Fruit fly (Drosophila melanogaster) whole organism, embryonic: Measurements from ENCODE around the gene CG15368.

ENCODE experiments used
- Aef1 ChIP-seq: fragments of 200-800 bp; sonication (Bioruptor generic); IDR thresholded peaks from 3 replicates; pipeline ENCODE4 v1.3.6; 2022; ENCODE audit warnings: missing biosample characterization, missing genetic modification characterization
- Asciz ChIP-seq: fragments of 200-800 bp; sonication (Bioruptor generic); optimal IDR thresholded peaks from 2 replicates; lab custom pipeline; 2017; ENCODE audit warnings: missing biosample characterization, mild to moderate bottlenecking, missing genetic modification characterization, missing genetic modification reagents
- Bdp1 ChIP-seq: fragments of 200-800 bp; sonication (Bioruptor generic); optimal IDR thresholded peaks from 3 replicates; lab custom pipeline; 2016; ENCODE audit warnings: missing biosample characterization, missing genetic modification characterization
- Bgb ChIP-seq: fragments of 200-800 bp; sonication (Bioruptor generic); IDR thresholded peaks from 2 replicates; pipeline ENCODE4 v1.3.6; 2022; ENCODE audit warnings: missing biosample characterization, missing genetic modification characterization; ENCODE audit not compliant: partially characterized antibody
- Blimp-1 ChIP-seq: fragments of 200-800 bp; sonication (Bioruptor generic); optimal IDR thresholded peaks from 3 replicates; lab custom pipeline; 2018; ENCODE audit warnings: missing biosample characterization, missing genetic modification characterization, mild to moderate bottlenecking, moderate library complexity, missing genetic modification reagents
- CG10147 ChIP-seq: fragments of 200-800 bp; sonication (Bioruptor generic); optimal IDR thresholded peaks from 2 replicates; lab custom pipeline; 2019; ENCODE audit warnings: missing biosample characterization, mild to moderate bottlenecking, missing genetic modification characterization, moderate library complexity
- CG1024 ChIP-seq: fragments of 200-800 bp; sonication (Bioruptor generic); IDR thresholded peaks from 2 replicates; pipeline ENCODE4 v1.3.6; 2022; ENCODE audit warnings: missing biosample characterization, missing genetic modification characterization
- CG12299 ChIP-seq: fragments of 200-800 bp; sonication (Bioruptor generic); optimal IDR thresholded peaks from 2 replicates; lab custom pipeline; 2018; ENCODE audit warnings: missing biosample characterization, mild to moderate bottlenecking, missing genetic modification characterization
- CG13894 ChIP-seq: fragments of 200-800 bp; sonication (Bioruptor generic); optimal IDR thresholded peaks from 3 replicates; lab custom pipeline; 2018; ENCODE audit warnings: missing biosample characterization, mild to moderate bottlenecking, missing genetic modification characterization, moderate library complexity
- CG14014 ChIP-seq: fragments of 200-800 bp; sonication (Bioruptor generic); IDR thresholded peaks from 2 replicates; pipeline ENCODE4 v1.3.6; 2022; ENCODE audit warnings: missing biosample characterization, missing genetic modification characterization
- CG14050 ChIP-seq: fragments of 200-800 bp; sonication (Bioruptor generic); IDR thresholded peaks from 3 replicates; pipeline ENCODE4 v1.3.6; 2022; ENCODE audit warnings: missing biosample characterization, missing genetic modification characterization
- CG1603 ChIP-seq: fragments of 200-800 bp; sonication (Bioruptor generic); optimal IDR thresholded peaks from 2 replicates; lab custom pipeline; 2019; ENCODE audit warnings: missing biosample characterization, mild to moderate bottlenecking, missing genetic modification characterization, moderate library complexity
- CG1647 ChIP-seq: fragments of 200-800 bp; sonication (Bioruptor generic); optimal IDR thresholded peaks from 3 replicates; lab custom pipeline; 2016; ENCODE audit warnings: missing biosample characterization, missing genetic modification characterization
- CG16779 ChIP-seq: fragments of 200-800 bp; sonication (Bioruptor generic); IDR thresholded peaks from 2 replicates; pipeline ENCODE4 v1.3.6; 2022; ENCODE audit warnings: missing biosample characterization, missing genetic modification characterization
- CG18262 ChIP-seq: fragments of 200-800 bp; optimal IDR thresholded peaks from 3 replicates; lab custom pipeline; 2019; ENCODE audit warnings: missing biosample characterization, mild to moderate bottlenecking, missing genetic modification characterization, moderate library complexity
- CG18764 ChIP-seq: fragments of 200-800 bp; sonication (Bioruptor generic); optimal IDR thresholded peaks from 3 replicates; lab custom pipeline; 2016; ENCODE audit warnings: missing biosample characterization, missing genetic modification characterization
- CG2116 ChIP-seq: fragments of 200-800 bp; sonication (Bioruptor generic); optimal IDR thresholded peaks from 3 replicates; lab custom pipeline; 2018; ENCODE audit warnings: missing biosample characterization, mild to moderate bottlenecking, missing genetic modification characterization
- CG32772 ChIP-seq: fragments of 200-800 bp; sonication (Bioruptor generic); IDR thresholded peaks from 2 replicates; pipeline ENCODE4 v1.3.6; 2022; ENCODE audit warnings: missing biosample characterization, missing genetic modification characterization
- CG6654 ChIP-seq: fragments of 200-800 bp; sonication (Bioruptor generic); optimal IDR thresholded peaks from 2 replicates; lab custom pipeline; 2017; ENCODE audit warnings: missing biosample characterization, mild to moderate bottlenecking, missing genetic modification characterization
- CG6765 ChIP-seq: fragments of 200-800 bp; sonication (Bioruptor generic); optimal IDR thresholded peaks from 3 replicates; lab custom pipeline; 2017; ENCODE audit warnings: missing biosample characterization, mild to moderate bottlenecking, missing genetic modification characterization
- CG6791 ChIP-seq: fragments of 200-800 bp; sonication (Bioruptor generic); IDR thresholded peaks from 3 replicates; pipeline ENCODE4 v1.3.6; 2022; ENCODE audit warnings: missing biosample characterization, missing genetic modification characterization; ENCODE audit not compliant: partially characterized antibody
- CG7839 ChIP-seq: fragments of 200-800 bp; sonication (Bioruptor generic); optimal IDR thresholded peaks from 3 replicates; lab custom pipeline; 2018; ENCODE audit warnings: missing biosample characterization, mild to moderate bottlenecking, missing genetic modification characterization, moderate library complexity
- CG7963 ChIP-seq: fragments of 200-800 bp; sonication (Bioruptor generic); IDR thresholded peaks from 3 replicates; pipeline ENCODE4 v1.3.6; 2022; ENCODE audit warnings: missing biosample characterization, missing genetic modification characterization; ENCODE audit not compliant: partially characterized antibody
- Dll ChIP-seq: fragments of 200-800 bp; sonication (Bioruptor generic); IDR thresholded peaks from 4 replicates; pipeline ENCODE4 v1.3.6; 2022; ENCODE audit warnings: missing biosample characterization, missing genetic modification characterization; ENCODE audit not compliant: partially characterized antibody
- Doc3 ChIP-seq: fragments of 200-800 bp; sonication (Bioruptor generic); IDR thresholded peaks from 3 replicates; pipeline ENCODE4 v1.3.6; 2022; ENCODE audit warnings: missing biosample characterization, missing genetic modification characterization; ENCODE audit not compliant: partially characterized antibody
- Dp ChIP-seq: fragments of 200-800 bp; sonication (Bioruptor generic); optimal IDR thresholded peaks from 2 replicates; lab custom pipeline; 2018; ENCODE audit warnings: missing biosample characterization, mild to moderate bottlenecking, missing genetic modification characterization, moderate library complexity
- Elba2 ChIP-seq: fragments of 200-800 bp; sonication (Bioruptor generic); optimal IDR thresholded peaks from 3 replicates; lab custom pipeline; 2016; ENCODE audit warnings: missing biosample characterization, missing genetic modification characterization
- Max ChIP-seq: fragments of 200-800 bp; sonication (Bioruptor generic); optimal IDR thresholded peaks from 2 replicates; lab custom pipeline; 2016; ENCODE audit warnings: missing biosample characterization, mild to moderate bottlenecking, missing genetic modification characterization
- Meics ChIP-seq: fragments of 200-800 bp; sonication (Bioruptor generic); optimal IDR thresholded peaks from 2 replicates; lab custom pipeline; 2017; ENCODE audit warnings: missing biosample characterization, mild to moderate bottlenecking, missing genetic modification characterization
- Mrtf ChIP-seq: fragments of 200-800 bp; sonication (Bioruptor generic); IDR thresholded peaks from 3 replicates; pipeline ENCODE4 v1.3.6; 2022; ENCODE audit warnings: missing biosample characterization, missing genetic modification characterization
- NK7.1 ChIP-seq: fragments of 200-800 bp; sonication (Bioruptor generic); optimal IDR thresholded peaks from 3 replicates; lab custom pipeline; 2016; ENCODE audit warnings: missing biosample characterization, missing genetic modification characterization
- Nf-YC ChIP-seq: fragments of 200-800 bp; optimal IDR thresholded peaks from 3 replicates; lab custom pipeline; 2019; ENCODE audit warnings: missing biosample characterization, mild to moderate bottlenecking, missing genetic modification characterization, moderate library complexity
- Spps ChIP-seq: fragments of 200-800 bp; sonication (Bioruptor generic); optimal IDR thresholded peaks from 2 replicates; lab custom pipeline; 2018; ENCODE audit warnings: missing biosample characterization, mild to moderate bottlenecking, missing genetic modification characterization
- Usf ChIP-seq: fragments of 200-800 bp; sonication (Bioruptor generic); optimal IDR thresholded peaks from 2 replicates; lab custom pipeline; 2017; ENCODE audit warnings: missing genotype, missing biosample characterization, missing genetic modification characterization
- YL-1 ChIP-seq: fragments of 200-800 bp; sonication (Bioruptor generic); optimal IDR thresholded peaks from 3 replicates; lab custom pipeline; 2017; ENCODE audit warnings: missing biosample characterization, mild to moderate bottlenecking, missing genetic modification characterization
- ci ChIP-seq: fragments of 200-800 bp; sonication (Bioruptor generic); IDR thresholded peaks from 3 replicates; pipeline ENCODE4 v1.3.6; 2022; ENCODE audit warnings: missing biosample characterization, missing genetic modification characterization
- corto ChIP-seq: fragments of 200-800 bp; sonication (Bioruptor generic); optimal IDR thresholded peaks from 2 replicates; lab custom pipeline; 2016; ENCODE audit warnings: missing biosample characterization, mild to moderate bottlenecking, missing genetic modification characterization, moderate library complexity
- crc ChIP-seq: fragments of 200-800 bp; sonication (Bioruptor generic); optimal IDR thresholded peaks from 2 replicates; lab custom pipeline; 2016; ENCODE audit warnings: missing biosample characterization, missing genetic modification characterization
- dm ChIP-seq: fragments of 200-800 bp; sonication (Bioruptor generic); optimal IDR thresholded peaks from 3 replicates; lab custom pipeline; 2016; ENCODE audit warnings: missing biosample characterization, missing genetic modification characterization
- ems ChIP-seq: fragments of 200-800 bp; sonication (Bioruptor generic); optimal IDR thresholded peaks from 3 replicates; lab custom pipeline; 2016; ENCODE audit warnings: missing biosample characterization, missing genetic modification characterization
- gro ChIP-seq: fragments of 200-800 bp; sonication (Bioruptor generic); optimal IDR thresholded peaks from 2 replicates; lab custom pipeline; 2016; ENCODE audit warnings: missing biosample characterization, missing genetic modification characterization
- ind ChIP-seq: fragments of 200-800 bp; sonication (Bioruptor generic); optimal IDR thresholded peaks from 3 replicates; lab custom pipeline; 2016; ENCODE audit warnings: missing biosample characterization, missing genetic modification characterization
- insv ChIP-seq, 2 experiments: fragments of 200-800 bp; sonication (Bioruptor generic); optimal IDR thresholded peaks; 3 replicates each; lab custom pipeline; 2016 to 2018; ENCODE audit warnings: missing biosample characterization in 2 of 2, missing genetic modification characterization in 2 of 2
- inv ChIP-seq: fragments of 200-800 bp; sonication (Bioruptor generic); IDR thresholded peaks from 2 replicates; pipeline ENCODE4 v1.3.6; 2022; ENCODE audit warnings: missing biosample characterization, missing genetic modification characterization; ENCODE audit not compliant: partially characterized antibody
- pnt ChIP-seq: fragments of 200-800 bp; sonication (Bioruptor generic); optimal IDR thresholded peaks from 3 replicates; lab custom pipeline; 2016; ENCODE audit warnings: missing biosample characterization, missing genetic modification characterization
- sd ChIP-seq: fragments of 200-800 bp; sonication (Bioruptor generic); optimal IDR thresholded peaks from 3 replicates; lab custom pipeline; 2018; ENCODE audit warnings: missing biosample characterization, mild to moderate bottlenecking, missing genetic modification characterization, moderate library complexity
- slp2 ChIP-seq: fragments of 200-800 bp; sonication (Bioruptor generic); optimal IDR thresholded peaks from 2 replicates; lab custom pipeline; 2016; ENCODE audit warnings: missing biosample characterization, missing genetic modification characterization
- toy ChIP-seq: fragments of 200-800 bp; sonication (Bioruptor generic); IDR thresholded peaks from 2 replicates; pipeline ENCODE4 v1.3.6; 2022; ENCODE audit warnings: missing biosample characterization, missing genetic modification characterization
- ttk ChIP-seq: fragments of 200-800 bp; sonication (Bioruptor generic); IDR thresholded peaks from 2 replicates; pipeline ENCODE4 v2.1.2; 2022; ENCODE audit warnings: missing biosample characterization, missing genetic modification characterization
- zf30C ChIP-seq: fragments of 200-800 bp; sonication (Bioruptor generic); optimal IDR thresholded peaks from 3 replicates; lab custom pipeline; 2018; ENCODE audit warnings: missing biosample characterization, mild to moderate bottlenecking, missing genetic modification characterization

CG15368 gene

dm6 chrX:9255964-9256520 is 40.5 kb downstream of the CG15368 start, which contains the start of gene ric8a (continued):
- TF ChIP-seq CG13894 = no peak
- TF ChIP-seq CG18262 (tag; lab: Kevin White, UChicago) = no peak
- no peak for TF ChIP-seq CG6765
- TF ChIP-seq Dll = peak; percentile 76
- no peak for TF ChIP-seq Blimp-1 (GFP tag; lab: Kevin White, UChicago)
- TF ChIP-seq Bgb = peak; percentile 81
- no peak for TF ChIP-seq CG12299 (tag; lab: Kevin White, UChicago)
- no peak for TF ChIP-seq CG1603 (tag; lab: Kevin White, UChicago)
- TF ChIP-seq sd (tag; lab: Kevin White, UChicago) = no peak
- TF ChIP-seq CG14050 (GFP tag; lab: Robert Waterston, UW) = no peak
- no peak for TF ChIP-seq NK7.1 (GFP tag; lab: Kevin White, UChicago)
- TF ChIP-seq CG10147 = no peak
- TF ChIP-seq CG32772 (GFP tag; lab: Robert Waterston, UW) = no peak
- peak; percentile 30 for TF ChIP-seq Dp
- TF ChIP-seq ems (GFP tag; lab: Kevin White, UChicago) = no peak
- 0 out of 3 replicates have a peak, but pooled peaks have one; percentile 17 for TF ChIP-seq Aef1 (GFP tag; lab: Robert Waterston, UW)
- TF ChIP-seq dm (GFP tag; lab: Kevin White, UChicago) = no peak
- peak; percentile 86 for TF ChIP-seq CG6791 (GFP tag; lab: Robert Waterston, UW)
- no peak for TF ChIP-seq Nf-YC (tag; lab: Kevin White, UChicago)
- no peak for TF ChIP-seq gro (GFP tag; lab: Kevin White, UChicago)
- TF ChIP-seq corto (GFP tag; lab: Kevin White, UChicago) = no peak
- TF ChIP-seq Meics (GFP tag; lab: Kevin White, UChicago) = no peak
- TF ChIP-seq Max (GFP tag; lab: Kevin White, UChicago) = no peak
- no peak for TF ChIP-seq zf30C
- no peak for TF ChIP-seq Spps (tag; lab: Kevin White, UChicago)
- TF ChIP-seq Doc3 (GFP tag; lab: Robert Waterston, UW) = peak; percentile 55
- peak; percentile 36 for TF ChIP-seq Elba2 (GFP tag; lab: Kevin White, UChicago)
- TF ChIP-seq crc (GFP tag; lab: Kevin White, UChicago) = no peak
- no peak for TF ChIP-seq CG6654
- TF ChIP-seq CG7963 = peak; percentile 51; the same call in 1 of the 3 replicates
- no peak for TF ChIP-seq CG14014 (GFP tag; lab: Robert Waterston, UW)
- no peak for TF ChIP-seq CG7839 (tag; lab: Kevin White, UChicago)
- peak; percentile 21 for TF ChIP-seq CG2116 (GFP tag; lab: Kevin White, UChicago)
- TF ChIP-seq Asciz = no peak
- no peak for TF ChIP-seq Usf (GFP tag; lab: Kevin White, UChicago)
- TF ChIP-seq inv (GFP tag; lab: Robert Waterston, UW) = peak; percentile 76
- no peak for TF ChIP-seq CG1647 (GFP tag; lab: Kevin White, UChicago)
- no peak for TF ChIP-seq Bdp1
- no peak for TF ChIP-seq pnt
- no peak for TF ChIP-seq CG1024 (GFP tag; lab: Robert Waterston, UW)
- no peak for TF ChIP-seq ci
- TF ChIP-seq YL-1 (GFP tag; lab: Kevin White, UChicago) = peak; percentile 37
- no peak for TF ChIP-seq CG16779 (GFP tag; lab: Robert Waterston, UW)
- peak in 1 of 2 experiments; percentile 93 for TF ChIP-seq insv (GFP tag; optimal IDR thresholded peaks at IDR 0.05; lab: Kevin White, UChicago)
- no peak for TF ChIP-seq CG18764 (GFP tag; lab: Kevin White, UChicago)
- no peak for TF ChIP-seq Mrtf
- TF ChIP-seq slp2 = no peak
- TF ChIP-seq toy (GFP tag; lab: Robert Waterston, UW) = no peak
- no peak for TF ChIP-seq ind (GFP tag; lab: Kevin White, UChicago)
- TF ChIP-seq ttk = no peak
